Fruit fly (Drosophila melanogaster) whole organism, embryonic: ENCODE results near the gene Ifrd1.

Source experiments
- CG11085 ChIP-seq: fragments of 200-800 bp; sonication (Bioruptor generic); IDR thresholded peaks from 2 replicates; pipeline ENCODE4 v1.3.6; 2022; ENCODE audit warnings: missing biosample characterization, missing genetic modification characterization
- CG12391 ChIP-seq: fragments of 200-800 bp; sonication (Bioruptor generic); optimal IDR thresholded peaks from 3 replicates; lab custom pipeline; 2018; ENCODE audit warnings: missing biosample characterization, mild to moderate bottlenecking, missing genetic modification characterization, moderate library complexity
- CG13624 ChIP-seq: fragments of 200-800 bp; sonication (Bioruptor generic); optimal IDR thresholded peaks from 2 replicates; lab custom pipeline; 2016; ENCODE audit warnings: missing biosample characterization, missing genetic modification characterization
- CG13894 ChIP-seq: fragments of 200-800 bp; sonication (Bioruptor generic); optimal IDR thresholded peaks from 3 replicates; lab custom pipeline; 2018; ENCODE audit warnings: missing biosample characterization, mild to moderate bottlenecking, missing genetic modification characterization, moderate library complexity
- CG15601 ChIP-seq: fragments of 200-800 bp; sonication (Bioruptor generic); optimal IDR thresholded peaks from 3 replicates; lab custom pipeline; 2019; ENCODE audit warnings: missing biosample characterization, mild to moderate bottlenecking, missing genetic modification characterization, moderate library complexity
- CG17802 ChIP-seq: fragments of 200-800 bp; sonication (Bioruptor generic); optimal IDR thresholded peaks from 2 replicates; lab custom pipeline; 2018; ENCODE audit warnings: missing biosample characterization, mild to moderate bottlenecking, missing genetic modification characterization, moderate library complexity
- CG2116 ChIP-seq: fragments of 200-800 bp; sonication (Bioruptor generic); optimal IDR thresholded peaks from 3 replicates; lab custom pipeline; 2018; ENCODE audit warnings: missing biosample characterization, mild to moderate bottlenecking, missing genetic modification characterization
- CG30020 ChIP-seq: fragments of 200-800 bp; optimal IDR thresholded peaks from 2 replicates; lab custom pipeline; 2019; ENCODE audit warnings: missing biosample characterization, mild to moderate bottlenecking, missing genetic modification characterization, moderate library complexity
- CG34224 ChIP-seq: fragments of 200-800 bp; sonication (Bioruptor generic); IDR thresholded peaks from 3 replicates; pipeline ENCODE4 v1.3.6; 2022; ENCODE audit warnings: missing biosample characterization, missing genetic modification characterization; ENCODE audit not compliant: partially characterized antibody
- CG4360 ChIP-seq: fragments of 200-800 bp; sonication (Bioruptor generic); IDR thresholded peaks from 2 replicates; pipeline ENCODE4 v1.3.6; 2022; ENCODE audit warnings: missing biosample characterization, missing genetic modification characterization
- CG43689 ChIP-seq: fragments of 200-800 bp; sonication (Bioruptor generic); IDR thresholded peaks from 2 replicates; pipeline ENCODE4 v1.3.6; 2022; ENCODE audit warnings: missing biosample characterization, missing genetic modification characterization
- CG4730 ChIP-seq: fragments of 200-800 bp; sonication (Bioruptor generic); IDR thresholded peaks from 2 replicates; pipeline ENCODE4 v1.3.6; 2022; ENCODE audit warnings: missing biosample characterization, missing genetic modification characterization
- CG6854 ChIP-seq: fragments of 200-800 bp; sonication (Bioruptor generic); optimal IDR thresholded peaks from 3 replicates; lab custom pipeline; 2017; ENCODE audit warnings: missing biosample characterization, mild to moderate bottlenecking, missing genetic modification characterization
- CG7271 ChIP-seq: fragments of 200-800 bp; sonication (Bioruptor generic); optimal IDR thresholded peaks from 2 replicates; lab custom pipeline; 2018; ENCODE audit warnings: missing biosample characterization, mild to moderate bottlenecking, missing genetic modification characterization, moderate library complexity
- CG7745 ChIP-seq: fragments of 200-800 bp; sonication (Bioruptor generic); optimal IDR thresholded peaks from 2 replicates; lab custom pipeline; 2018; ENCODE audit warnings: missing biosample characterization, mild to moderate bottlenecking, missing genetic modification characterization, moderate library complexity
- CG7928 ChIP-seq: fragments of 200-800 bp; sonication (Bioruptor generic); optimal IDR thresholded peaks from 2 replicates; lab custom pipeline; 2017; ENCODE audit warnings: missing biosample characterization, mild to moderate bottlenecking, missing genetic modification characterization
- CG9932 ChIP-seq: fragments of 200-800 bp; sonication (Bioruptor generic); IDR thresholded peaks from 2 replicates; pipeline ENCODE4 v1.3.6; 2022; ENCODE audit warnings: missing biosample characterization, missing genetic modification characterization
- D19B ChIP-seq: fragments of 200-800 bp; sonication (Bioruptor generic); optimal IDR thresholded peaks from 2 replicates; lab custom pipeline; 2017; ENCODE audit warnings: missing biosample characterization, mild to moderate bottlenecking, missing genetic modification characterization
- Dref ChIP-seq: fragments of 200-800 bp; sonication (Bioruptor generic); IDR thresholded peaks from 2 replicates; pipeline ENCODE4 v1.3.6; 2022; ENCODE audit warnings: missing biosample characterization, missing genetic modification characterization
- E2f1 ChIP-seq: fragments of 200-800 bp; sonication (Bioruptor generic); IDR thresholded peaks from 2 replicates; pipeline ENCODE4 v1.3.6; 2022; ENCODE audit warnings: missing biosample characterization, missing genetic modification characterization
- HHEX ChIP-seq: fragments of 200-800 bp; sonication (Bioruptor generic); optimal IDR thresholded peaks from 3 replicates; lab custom pipeline; 2017; ENCODE audit warnings: missing biosample characterization, mild to moderate bottlenecking, missing genetic modification characterization, missing genetic modification reagents
- HLHmδ ChIP-seq: fragments of 200-800 bp; sonication (Bioruptor generic); optimal IDR thresholded peaks from 2 replicates; lab custom pipeline; 2018; ENCODE audit warnings: missing biosample characterization, mild to moderate bottlenecking, missing genetic modification characterization, moderate library complexity
- MESR4 ChIP-seq: fragments of 200-800 bp; sonication (Bioruptor generic); optimal IDR thresholded peaks from 2 replicates; lab custom pipeline; 2018; ENCODE audit warnings: missing biosample characterization, mild to moderate bottlenecking, missing genetic modification characterization, moderate library complexity
- NFAT ChIP-seq: fragments of 200-800 bp; sonication (Bioruptor generic); IDR thresholded peaks from 2 replicates; pipeline ENCODE4 v1.3.6; 2022; ENCODE audit warnings: missing biosample characterization, missing genetic modification characterization
- Nf-YA ChIP-seq: fragments of 200-800 bp; sonication (Bioruptor generic); IDR thresholded peaks from 2 replicates; pipeline ENCODE4 v1.3.6; 2022; ENCODE audit warnings: missing biosample characterization, missing genetic modification characterization
- Pdp1 ChIP-seq, 2 experiments: fragments of 200-800 bp; sonication (Bioruptor generic); optimal IDR thresholded peaks; 3 replicates each; lab custom pipeline; 2016; ENCODE audit warnings: missing biosample characterization in 2 of 2, missing genetic modification characterization in 2 of 2, mild to moderate bottlenecking in 1 of 2, moderate library complexity in 1 of 2
- Scr ChIP-seq: fragments of 200-800 bp; sonication (Bioruptor generic); IDR thresholded peaks from 2 replicates; pipeline ENCODE4 v1.3.6; 2022; ENCODE audit warnings: missing biosample characterization, missing genetic modification characterization; ENCODE audit not compliant: partially characterized antibody
- ab ChIP-seq: fragments of 200-800 bp; sonication (Bioruptor generic); optimal IDR thresholded peaks from 2 replicates; lab custom pipeline; 2016; ENCODE audit warnings: missing biosample characterization, missing genetic modification characterization
- ac ChIP-seq: fragments of 200-800 bp; sonication (Bioruptor generic); optimal IDR thresholded peaks from 3 replicates; lab custom pipeline; 2017; ENCODE audit warnings: missing biosample characterization, mild to moderate bottlenecking, missing genetic modification characterization
- ase ChIP-seq: fragments of 200-800 bp; sonication (Bioruptor generic); IDR thresholded peaks from 3 replicates; pipeline ENCODE4 v1.3.6; 2022; ENCODE audit warnings: missing biosample characterization, missing genetic modification characterization
- bcd ChIP-seq: fragments of 200-800 bp; sonication (Bioruptor generic); optimal IDR thresholded peaks from 2 replicates; lab custom pipeline; 2017; ENCODE audit warnings: missing biosample characterization, mild to moderate bottlenecking, missing genetic modification characterization
- bigmax ChIP-seq: fragments of 200-800 bp; sonication (Bioruptor generic); optimal IDR thresholded peaks from 2 replicates; lab custom pipeline; 2018; ENCODE audit warnings: missing biosample characterization, mild to moderate bottlenecking, missing genetic modification characterization
- bowl ChIP-seq: fragments of 200-800 bp; sonication (Bioruptor generic); IDR thresholded peaks from 2 replicates; pipeline ENCODE4 v1.3.6; 2022; ENCODE audit warnings: missing biosample characterization, missing genetic modification characterization
- caup ChIP-seq: fragments of 200-800 bp; sonication (Bioruptor generic); optimal IDR thresholded peaks from 3 replicates; lab custom pipeline; 2017; ENCODE audit warnings: missing biosample characterization, mild to moderate bottlenecking, missing genetic modification characterization, moderate library complexity; ENCODE audit not compliant: severe bottlenecking
- dysf ChIP-seq: fragments of 200-800 bp; sonication (Bioruptor generic); IDR thresholded peaks from 3 replicates; pipeline ENCODE4 v1.3.6; 2022; ENCODE audit warnings: missing biosample characterization, missing genetic modification characterization
- gcm ChIP-seq: fragments of 200-800 bp; sonication (Bioruptor generic); optimal IDR thresholded peaks from 2 replicates; lab custom pipeline; 2019; ENCODE audit warnings: missing biosample characterization, mild to moderate bottlenecking, missing genetic modification characterization, moderate library complexity
- gsb ChIP-seq: fragments of 200-800 bp; sonication (Bioruptor generic); IDR thresholded peaks from 2 replicates; pipeline ENCODE4 v1.3.6; 2022; ENCODE audit warnings: missing biosample characterization, missing genetic modification characterization
- lab ChIP-seq: fragments of 200-800 bp; sonication (Bioruptor generic); optimal IDR thresholded peaks from 3 replicates; lab custom pipeline; 2017; ENCODE audit warnings: missing biosample characterization, missing genetic modification characterization, mild to moderate bottlenecking, moderate library complexity, missing genetic modification reagents
- lola ChIP-seq, 3 experiments: fragments of >200 bp in 2 of 3; fragments of 200-800 bp in 1 of 3; sonication (Bioruptor generic) in 1 of 3; optimal IDR thresholded peaks; 2 replicates each; lab custom pipeline; 2017 to 2019; ENCODE audit warnings: missing biosample characterization in 3 of 3, missing genetic modification characterization in 3 of 3, mild to moderate bottlenecking in 1 of 3, moderate library complexity in 1 of 3
- mam ChIP-seq: fragments of 200-800 bp; sonication (Bioruptor generic); optimal IDR thresholded peaks from 3 replicates; lab custom pipeline; 2016; ENCODE audit warnings: missing biosample characterization, missing genetic modification characterization
- mld ChIP-seq: fragments of 200-800 bp; sonication (Bioruptor generic); IDR thresholded peaks from 3 replicates; pipeline ENCODE4 v1.3.6; 2022; ENCODE audit warnings: missing biosample characterization, missing genetic modification characterization; ENCODE audit not compliant: partially characterized antibody
- pfk ChIP-seq: fragments of 200-800 bp; sonication (Bioruptor generic); optimal IDR thresholded peaks from 2 replicates; lab custom pipeline; 2018; ENCODE audit warnings: missing biosample characterization, mild to moderate bottlenecking, missing genetic modification characterization, moderate library complexity
- pho ChIP-seq: fragments of 200-800 bp; sonication (Bioruptor generic); optimal IDR thresholded peaks from 2 replicates; lab custom pipeline; 2016; ENCODE audit warnings: missing biosample characterization, missing genetic modification characterization
- pros ChIP-seq: fragments of 200-800 bp; sonication (Bioruptor generic); optimal IDR thresholded peaks from 3 replicates; lab custom pipeline; 2019; ENCODE audit warnings: missing biosample characterization, mild to moderate bottlenecking, missing genetic modification characterization, moderate library complexity
- scrt ChIP-seq: fragments of 200-800 bp; sonication (Bioruptor generic); optimal IDR thresholded peaks from 2 replicates; lab custom pipeline; 2018; ENCODE audit warnings: missing biosample characterization, mild to moderate bottlenecking, missing genetic modification characterization, moderate library complexity
- shn ChIP-seq: fragments of 200-800 bp; sonication (Bioruptor generic); optimal IDR thresholded peaks from 3 replicates; lab custom pipeline; 2016; ENCODE audit warnings: missing biosample characterization, missing genetic modification characterization
- sim ChIP-seq: fragments of 200-800 bp; sonication (Bioruptor generic); IDR thresholded peaks from 2 replicates; pipeline ENCODE4 v1.3.6; 2022; ENCODE audit warnings: missing biosample characterization, missing genetic modification characterization

Gene Ifrd1

DNA sequence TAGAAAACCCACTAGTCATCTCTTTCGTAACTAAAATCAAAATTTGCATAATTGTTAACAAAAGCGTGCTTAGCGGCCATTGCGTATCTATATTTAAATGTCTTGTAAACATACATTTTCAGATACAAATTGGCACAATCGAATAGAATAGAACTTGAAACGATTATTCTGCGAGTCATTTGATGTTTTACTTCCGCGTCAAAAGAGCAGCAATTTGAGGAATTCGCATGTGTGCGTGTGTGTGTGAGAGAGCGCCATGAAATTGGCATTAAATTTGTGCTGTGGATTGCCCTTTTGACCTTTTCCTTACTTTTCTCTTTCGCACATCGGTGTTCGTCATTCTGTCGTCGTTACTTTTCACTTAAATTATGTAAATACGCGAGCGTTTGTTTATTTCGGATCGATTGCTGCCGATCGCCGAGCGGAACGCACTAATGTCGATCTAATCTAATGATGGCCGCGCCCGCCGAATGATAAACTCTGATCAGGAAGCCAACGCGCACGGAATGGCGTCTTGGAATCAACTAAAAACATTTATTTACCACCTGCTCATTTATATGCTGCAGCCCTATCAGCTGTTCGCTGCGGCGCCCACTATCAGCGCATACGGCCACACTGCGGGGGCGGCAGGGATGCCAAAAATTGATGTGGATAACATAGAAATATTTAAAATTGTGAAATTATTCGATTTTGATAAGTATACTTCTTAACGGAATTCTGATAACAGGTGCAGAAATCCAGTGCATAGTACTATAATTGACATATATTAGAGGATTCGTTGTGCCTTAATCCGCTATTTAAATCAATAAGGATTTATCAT lies 10.6 kb upstream of the Ifrd1 start (continued):
- TF ChIP-seq CG6854 (GFP tag; lab: Kevin White, UChicago) (peak; percentile 54), ac (GFP tag; lab: Kevin White, UChicago) (peak; percentile 81), HLHmδ (GFP tag; lab: Kevin White, UChicago) (peak; percentile 73), CG4730 (GFP tag; lab: Robert Waterston, UW) (0 out of 2 replicates have a peak, but pooled peaks have one; percentile 21), CG11085 (peak; percentile 48; the same call in 1 of the 2 replicates), bigmax (peak; percentile 40), bcd (GFP tag; lab: Kevin White, UChicago) (no peak), caup (GFP tag; lab: Kevin White, UChicago) (peak; percentile 68), shn (GFP tag; lab: Kevin White, UChicago) (peak; percentile 35), ase (GFP tag; lab: Robert Waterston, UW) (peak; percentile 67; the same call in 2 of the 3 replicates), scrt (peak; percentile 60), CG7745 (no peak), Pdp1 (GFP tag; optimal IDR thresholded peaks at IDR 0.05; lab: Kevin White, UChicago) (peak in 1 of 2 experiments; percentile 14), pfk (peak; percentile 45), pho (peak; percentile 36), dysf (GFP tag; lab: Robert Waterston, UW) (peak; percentile 50; the same call in 1 of the 3 replicates), CG30020 (tag; lab: Kevin White, UChicago) (peak; percentile 32), HHEX (GFP tag; lab: Kevin White, UChicago) (peak; percentile 58), lola (GFP tag; optimal IDR thresholded peaks at IDR 0.05; lab: Kevin White, UChicago) (peak in 1 of 3 experiments; percentile 47), pros (peak; percentile 21), CG34224 (GFP tag; lab: Robert Waterston, UW) (peak; percentile 51), CG7928 (GFP tag; lab: Kevin White, UChicago) (peak; percentile 99), CG15601 (tag; lab: Kevin White, UChicago) (peak; percentile 39), Nf-YA (0 out of 2 replicates have a peak, but pooled peaks have one; percentile 21), E2f1 (GFP tag; lab: Robert Waterston, UW) (peak; percentile 37; the same call in 1 of the 2 replicates), CG13894 (tag; lab: Kevin White, UChicago) (peak; percentile 84), CG2116 (peak; percentile 31), MESR4 (GFP tag; lab: Kevin White, UChicago) (peak; percentile 41), gcm (GFP tag; lab: Kevin White, UChicago) (peak; percentile 48), NFAT (peak; percentile 73), bowl (0 out of 2 replicates have a peak, but pooled peaks have one; percentile 48), CG43689 (GFP tag; lab: Robert Waterston, UW) (no peak), sim (GFP tag; lab: Robert Waterston, UW) (peak; percentile 39; the same call in 1 of the 2 replicates), mld (GFP tag; lab: Robert Waterston, UW) (peak; percentile 52; the same call in 1 of the 3 replicates), gsb (GFP tag; lab: Robert Waterston, UW) (0 out of 2 replicates have a peak, but pooled peaks have one; percentile 45), ab (GFP tag; lab: Kevin White, UChicago) (no peak), CG13624 (GFP tag; lab: Kevin White, UChicago) (peak; percentile 85), CG9932 (peak; percentile 81), mam (GFP tag; lab: Kevin White, UChicago) (peak; percentile 30), CG7271 (no peak), Scr (no peak), CG12391 (tag; lab: Kevin White, UChicago) (no peak), CG17802 (tag; lab: Kevin White, UChicago) (peak; percentile 37), D19B (GFP tag; lab: Kevin White, UChicago) (peak; percentile 15), Dref (peak; percentile 56), CG4360 (GFP tag; lab: Robert Waterston, UW) (peak; percentile 51; the same call in 1 of the 2 replicates), lab (GFP tag; lab: Kevin White, UChicago) (peak; percentile 60)
